Worm (Caenorhabditis elegans) whole organism, L4 larva: ENCODE results near the gene cest-31.

ENCODE experiments used
- Y105C5A.15 ChIP-seq: fragments of 200-800 bp; sonication (Bioruptor generic); IDR thresholded peaks from 2 replicates; pipeline ENCODE4 v1.3.6; 2022; ENCODE audit warnings: missing genetic modification characterization, missing compliant biosample characterization
- aly-2 ChIP-seq: sonication (generic microtip); optimal IDR thresholded peaks from 2 replicates; lab custom pipeline; 2018; ENCODE audit warnings: missing biosample characterization, missing genetic modification characterization
- ceh-44 ChIP-seq: fragments of 200-800 bp; sonication (Bioruptor generic); IDR thresholded peaks from 2 replicates; pipeline ENCODE4 v1.3.6; 2022; ENCODE audit warnings: missing genetic modification reagents, missing genetic modification characterization, missing compliant biosample characterization
- lin-15B ChIP-seq: fragments of 150-350 bp; sonication (generic microtip); optimal IDR thresholded peaks from 3 replicates; lab custom pipeline; 2014; ENCODE audit warnings: missing biosample characterization, missing genetic modification characterization
- lin-39 ChIP-seq: fragments of 150-350 bp; optimal IDR thresholded peaks from 2 replicates; lab custom pipeline; 2014; ENCODE audit warnings: missing biosample characterization, missing genetic modification reagents, missing genetic modification characterization
- mep-1 ChIP-seq: fragments of 150-350 bp; sonication (generic microtip); optimal IDR thresholded peaks from 3 replicates; lab custom pipeline; 2014; ENCODE audit warnings: missing biosample characterization, missing genetic modification characterization
- pqm-1 ChIP-seq: sonication (generic microtip); optimal IDR thresholded peaks from 2 replicates; lab custom pipeline; 2017; ENCODE audit warnings: missing biosample characterization, missing genetic modification characterization
- unc-62 ChIP-seq, 3 experiments: fragments of 150-350 bp in 1 of 3; sonication (generic microtip); optimal IDR thresholded peaks in 2 of 3; peaks in 1 of 3; 1 replicate in 1 of 3; 2 replicates in 2 of 3; lab custom pipeline; 2014 to 2017; ENCODE audit warnings: missing biosample characterization in 3 of 3, missing genetic modification characterization in 3 of 3, missing genetic modification reagents in 3 of 3, missing genotype in 1 of 3

- TF ChIP-seq pqm-1 = no peak
- TF ChIP-seq unc-62 (GFP tag; optimal IDR thresholded peaks at IDR 0.05 in 1 of 2; lab: Kevin White, UChicago) = no peak
- no peak for TF ChIP-seq unc-62 (tag; optimal IDR thresholded peaks at IDR 0.05; lab: Kevin White, UChicago)
- no peak for TF ChIP-seq ceh-44 (GFP tag; lab: Robert Waterston, UW)
- TF ChIP-seq Y105C5A.15 (GFP tag; lab: Robert Waterston, UW) = no peak
- no peak for TF ChIP-seq aly-2 (tag; lab: Kevin White, UChicago)
- TF ChIP-seq mep-1 = no peak
- no peak for TF ChIP-seq lin-15B (tag; lab: Kevin White, UChicago)
- TF ChIP-seq lin-39 = no peak
Measured at ce11 chrV:6699833-6700232, 25.8 kb downstream of the cest-31 start.
